Worm (Caenorhabditis elegans): Measurements from ENCODE around the gene prmn-1.
A peak's percentile ranks its signal among the peaks of the same experiment; 100 is the strongest.

Gene prmn-1

ce11 chrX:11368845-11369244, 16.0 kb upstream of the prmn-1 start:
- TF ChIP-seq ceh-40 (GFP tag; IDR thresholded peaks at IDR 0.05) (no peak), ztf-28 (GFP tag; IDR thresholded peaks at IDR 0.05) (no peak), F33H1.4 (GFP tag; IDR thresholded peaks at IDR 0.05) (no peak), D2030.7 (GFP tag; IDR thresholded peaks at IDR 0.05) (no peak), madf-6 (GFP tag; IDR thresholded peaks at IDR 0.05) (no peak)

DNA sequence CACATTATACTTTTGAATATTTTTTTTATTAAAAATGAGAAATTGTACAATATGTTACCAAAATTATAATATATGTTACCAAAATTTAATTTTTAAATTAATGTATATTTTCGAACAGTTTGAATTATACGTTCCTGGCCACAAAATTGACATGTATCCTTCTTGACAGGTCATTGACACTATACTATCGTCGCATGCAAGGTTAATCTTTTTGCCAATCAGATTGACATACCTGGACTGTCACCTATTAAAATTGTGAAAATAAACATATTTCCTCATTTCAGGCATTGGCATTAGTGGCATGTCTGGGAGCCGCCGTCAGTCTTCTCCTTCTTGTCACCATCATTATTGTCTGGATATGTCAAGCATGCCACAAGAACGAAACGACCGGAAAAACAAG, 14.8 kb upstream of the prmn-1 start:
- peak; percentile 55 for TF ChIP-seq nhr-80 (tag; optimal IDR thresholded peaks at IDR 0.05)
- TF ChIP-seq nfyb-1 (GFP tag; IDR thresholded peaks at IDR 0.05): no peak
- TF ChIP-seq let-607 (tag; optimal IDR thresholded peaks at IDR 0.05): peak in 1 of 2 experiments; percentile 39
- no peak for TF ChIP-seq tbx-9 (tag; optimal IDR thresholded peaks at IDR 0.05; ENCODE audit: borderline replicate concordance)
- TF ChIP-seq lag-1 (GFP tag; IDR thresholded peaks at IDR 0.05): no peak
- TF ChIP-seq F37B4.10 (GFP tag; IDR thresholded peaks at IDR 0.05): no peak
- no peak for TF ChIP-seq tlf-1 (GFP tag; optimal IDR thresholded peaks at IDR 0.05)

DNA sequence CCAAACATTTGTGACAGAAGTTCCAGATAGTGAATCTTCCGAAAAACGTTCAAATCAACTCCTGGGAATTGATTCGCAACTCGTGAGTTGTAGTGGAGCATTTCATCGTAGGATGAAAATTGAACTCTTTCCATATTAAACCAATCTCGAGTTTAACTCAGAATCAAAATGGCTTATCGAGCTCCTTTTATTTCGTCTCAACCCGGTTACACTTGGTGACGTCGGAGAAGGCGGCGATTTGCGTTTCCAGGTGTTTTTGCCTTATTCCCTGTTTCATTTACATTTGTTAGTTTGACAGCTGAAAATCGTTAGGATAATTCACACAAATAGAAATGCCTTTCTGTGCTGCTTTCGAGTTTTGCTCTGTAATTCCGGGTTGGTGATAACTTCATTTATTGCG, 9.4 kb upstream of the prmn-1 start, which contains the start of gene F42E11.3:
Gene F42E11.3 (minus strand): TSS at position 101 of the 400 bp plus-strand sequence.
- TF ChIP-seq him-1 (tag; optimal IDR thresholded peaks at IDR 0.05) (no peak), atf-7 (tag; optimal IDR thresholded peaks at IDR 0.05) (no peak), somi-1 (GFP tag; optimal IDR thresholded peaks at IDR 0.05) (no peak), fkh-3 (tag; optimal IDR thresholded peaks at IDR 0.05) (no peak), ztf-18 (tag; optimal IDR thresholded peaks at IDR 0.05) (no peak), sea-2 (GFP tag; IDR thresholded peaks at IDR 0.05) (no peak), ceh-79 (tag; optimal IDR thresholded peaks at IDR 0.05) (no peak), akir-1 (GFP tag; optimal IDR thresholded peaks at IDR 0.05) (no peak), madf-6 (GFP tag; IDR thresholded peaks at IDR 0.05) (no peak), efl-1 (GFP tag; optimal IDR thresholded peaks at IDR 0.05) (no peak), Y53G8AR.9 (GFP tag; conservative IDR thresholded peaks at IDR 0.05) (no peak)

DNA sequence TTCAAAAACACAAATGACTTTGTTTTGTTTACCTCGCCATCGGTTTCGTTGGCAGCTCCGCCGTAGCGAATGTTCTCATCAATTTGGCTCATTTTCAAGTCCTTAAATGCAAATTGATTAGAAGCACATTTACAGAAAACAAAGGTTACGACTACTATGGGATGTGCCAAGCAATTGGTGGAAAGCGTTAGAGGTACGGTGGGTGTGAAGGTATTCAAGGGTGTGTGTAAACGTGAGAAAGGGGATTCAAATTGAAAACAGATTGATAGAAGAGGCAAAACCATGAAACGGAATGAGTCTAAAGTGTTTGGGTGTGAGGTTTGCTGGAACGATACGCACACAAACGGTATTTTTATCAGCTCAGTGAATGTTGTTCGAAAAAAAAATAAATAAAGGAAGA, 7.5 kb upstream of the prmn-1 start, which contains the start of gene tni-1:
Gene tni-1 (minus strand): TSS at position 101 of the 400 bp plus-strand sequence.
- no peak for TF ChIP-seq B0336.3 (GFP tag; IDR thresholded peaks at IDR 0.05)
- TF ChIP-seq egl-18 (GFP tag; IDR thresholded peaks at IDR 0.05): no peak
- no peak for TF ChIP-seq egrh-3 (GFP tag; IDR thresholded peaks at IDR 0.05)
- TF ChIP-seq nhr-120 (GFP tag; IDR thresholded peaks at IDR 0.05): no peak
- no peak for TF ChIP-seq K12H6.12 (tag; optimal IDR thresholded peaks at IDR 0.05)
- TF ChIP-seq rcor-1 (GFP tag; IDR thresholded peaks at IDR 0.05): no peak

DNA sequence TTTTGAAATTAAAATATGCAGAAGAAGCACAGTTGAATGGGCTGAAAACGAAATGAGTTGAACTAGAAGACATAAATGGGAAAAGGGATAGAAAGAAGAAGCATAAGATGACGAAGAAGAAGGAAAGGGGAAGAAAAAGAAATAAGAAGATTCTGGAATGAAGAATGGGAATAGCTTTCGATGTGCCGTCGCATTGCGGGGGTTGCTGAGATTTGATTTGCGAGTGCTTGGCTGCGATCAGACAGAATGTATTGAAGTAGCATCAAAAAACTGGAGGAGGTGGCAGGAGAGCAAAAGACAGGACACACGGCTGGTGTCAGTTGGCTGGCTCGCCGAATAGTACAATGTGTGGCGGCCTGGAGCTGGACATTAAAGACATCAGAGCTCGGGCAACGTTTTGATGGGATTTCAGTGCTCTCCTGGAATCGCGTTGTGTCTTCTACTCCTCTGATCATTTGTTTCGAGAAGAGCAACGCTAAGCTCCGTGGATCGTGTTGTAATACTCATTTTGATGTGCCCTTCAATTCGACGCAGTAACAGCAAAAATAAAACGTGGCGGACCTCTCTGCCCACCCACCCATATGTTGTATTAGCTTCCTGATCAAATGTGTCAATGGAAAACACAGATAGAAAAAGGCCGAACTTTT, 5.6 kb upstream of the prmn-1 start:
- TF ChIP-seq Y53F4B.3 (GFP tag; IDR thresholded peaks at IDR 0.05) (no peak), sptf-2 (GFP tag; optimal IDR thresholded peaks at IDR 0.05) (peak; percentile 20), fkh-3 (tag; optimal IDR thresholded peaks at IDR 0.05) (no peak), lir-1 (GFP tag; conservative IDR thresholded peaks at IDR 0.05) (no peak), K12H6.12 (tag; optimal IDR thresholded peaks at IDR 0.05) (peak; percentile 40), repo-1 (tag; optimal IDR thresholded peaks at IDR 0.05) (no peak), egl-18 (GFP tag; IDR thresholded peaks at IDR 0.05) (no peak)
